Fruit fly (Drosophila melanogaster): ENCODE measurements around the gene hng3.

- TF ChIP-seq Jra (GFP tag; optimal IDR thresholded peaks at IDR 0.05) (no peak), psq (GFP tag; optimal IDR thresholded peaks at IDR 0.05) (peak; percentile 36), N (GFP tag; optimal IDR thresholded peaks at IDR 0.05) (no peak)
These were observed 9.0 kb upstream of the hng3 start for dm6 chr3L:764329-764728.
